Worm (Caenorhabditis elegans) whole organism, L1 larva: ENCODE data around the gene C14C10.10.

Experiments
- C04F5.9 ChIP-seq: sonication (generic microtip); optimal IDR thresholded peaks from 2 replicates; lab custom pipeline; 2016; ENCODE audit warnings: missing genetic modification characterization, missing compliant biosample characterization
- C16A3.4 ChIP-seq: fragments of 150-350 bp; optimal IDR thresholded peaks from 2 replicates; lab custom pipeline; 2014; ENCODE audit warnings: missing biosample characterization, missing genetic modification characterization
- C34B4.2 ChIP-seq: sonication (generic microtip); optimal IDR thresholded peaks from 2 replicates; lab custom pipeline; 2017; ENCODE audit warnings: mild to moderate bottlenecking, missing genetic modification characterization, missing compliant biosample characterization
- F16B12.6 ChIP-seq: fragments of 150-350 bp; optimal IDR thresholded peaks from 2 replicates; lab custom pipeline; 2014; ENCODE audit warnings: missing biosample characterization, missing genetic modification characterization
- Y116A8C.19 ChIP-seq: sonication (generic microtip); optimal IDR thresholded peaks from 2 replicates; lab custom pipeline; 2016; ENCODE audit warnings: missing compliant biosample characterization, missing genetic modification characterization, borderline replicate concordance
- alr-1 ChIP-seq: fragments of 200-800 bp; sonication (Bioruptor generic); optimal IDR thresholded peaks from 2 replicates; lab custom pipeline; 2018; ENCODE audit warnings: borderline replicate concordance, mild to moderate bottlenecking, missing genetic modification characterization, missing compliant biosample characterization
- aly-2 ChIP-seq: fragments of 150-350 bp; optimal IDR thresholded peaks from 2 replicates; lab custom pipeline; 2014; ENCODE audit warnings: missing biosample characterization, missing genetic modification characterization
- ceh-63 ChIP-seq: fragments of 200-800 bp; sonication (Bioruptor generic); optimal IDR thresholded peaks from 2 replicates; lab custom pipeline; 2018; ENCODE audit warnings: mild to moderate bottlenecking, missing genetic modification characterization, missing compliant biosample characterization
- ceh-88 ChIP-seq: fragments of 200-800 bp; sonication (Bioruptor generic); IDR thresholded peaks from 2 replicates; pipeline ENCODE4 v1.3.6; 2022; ENCODE audit warnings: missing genetic modification characterization, missing compliant biosample characterization
- ces-1 ChIP-seq: fragments of 150-350 bp; optimal IDR thresholded peaks from 2 replicates; lab custom pipeline; 2014; ENCODE audit warnings: missing biosample characterization, missing genetic modification reagents, missing genetic modification characterization
- dsc-1 ChIP-seq: sonication (generic microtip); optimal IDR thresholded peaks from 2 replicates; lab custom pipeline; 2016; ENCODE audit warnings: mild to moderate bottlenecking, missing genetic modification characterization, missing compliant biosample characterization
- efl-3 ChIP-seq: fragments of 200-800 bp; sonication (Bioruptor generic); optimal IDR thresholded peaks from 2 replicates; lab custom pipeline; 2018; ENCODE audit warnings: mild to moderate bottlenecking, missing genetic modification characterization, missing compliant biosample characterization
- egl-13 ChIP-seq: sonication (generic microtip); optimal IDR thresholded peaks from 2 replicates; lab custom pipeline; 2016; ENCODE audit warnings: missing genotype, missing genetic modification reagents, missing genetic modification characterization, missing compliant biosample characterization
- egl-27 ChIP-seq, 2 experiments: fragments of 150-350 bp in 1 of 2; sonication (generic microtip); optimal IDR thresholded peaks; 3 replicates each; lab custom pipeline; 2017 to 2018; ENCODE audit warnings: missing biosample characterization in 2 of 2, missing genetic modification characterization in 2 of 2, missing genetic modification reagents in 2 of 2
- elt-3 ChIP-seq, 6 experiments: fragments of 150-350 bp in 1 of 6; sonication (generic microtip); optimal IDR thresholded peaks; 2 replicates each; lab custom pipeline; 2017 to 2018; ENCODE audit warnings: missing biosample characterization in 6 of 6, missing genetic modification characterization in 6 of 6, inconsistent platforms in 1 of 6
- fkh-10 ChIP-seq: sonication (generic microtip); optimal IDR thresholded peaks from 2 replicates; lab custom pipeline; 2017; ENCODE audit warnings: missing biosample characterization, missing genetic modification reagents, missing genetic modification characterization
- fkh-4 ChIP-seq: sonication (generic microtip); optimal IDR thresholded peaks from 2 replicates; lab custom pipeline; 2016; ENCODE audit warnings: missing compliant biosample characterization, missing genetic modification characterization, borderline replicate concordance
- fkh-8 ChIP-seq: sonication (generic microtip); optimal IDR thresholded peaks from 2 replicates; lab custom pipeline; 2016; ENCODE audit warnings: mild to moderate bottlenecking, missing genetic modification characterization, missing compliant biosample characterization
- fos-1 ChIP-seq: fragments of 150-350 bp; optimal IDR thresholded peaks from 2 replicates; lab custom pipeline; 2014; ENCODE audit warnings: missing biosample characterization, missing genetic modification characterization
- hlh-17 ChIP-seq: fragments of 200-800 bp; sonication (Bioruptor generic); optimal IDR thresholded peaks from 2 replicates; lab custom pipeline; 2018; ENCODE audit warnings: missing genetic modification characterization, mild to moderate bottlenecking, missing compliant biosample characterization, moderate library complexity, borderline replicate concordance
- irx-1 ChIP-seq: sonication (generic microtip); optimal IDR thresholded peaks from 2 replicates; lab custom pipeline; 2016; ENCODE audit warnings: missing genetic modification characterization, missing compliant biosample characterization
- jun-1 ChIP-seq: fragments of 150-350 bp; optimal IDR thresholded peaks from 2 replicates; lab custom pipeline; 2014; ENCODE audit warnings: missing biosample characterization, missing genetic modification reagents, missing genetic modification characterization
- lin-15B ChIP-seq: fragments of 150-350 bp; sonication (generic microtip); optimal IDR thresholded peaks from 3 replicates; lab custom pipeline; 2014; ENCODE audit warnings: missing biosample characterization, missing genetic modification characterization
- lin-39 ChIP-seq: fragments of 150-350 bp; optimal IDR thresholded peaks from 2 replicates; lab custom pipeline; 2014; ENCODE audit warnings: missing biosample characterization, missing genetic modification reagents, missing genetic modification characterization
- lsy-2 ChIP-seq, 2 experiments: fragments of 150-350 bp; optimal IDR thresholded peaks; 2 replicates each; lab custom pipeline; 2014; ENCODE audit warnings: missing biosample characterization in 2 of 2, missing genetic modification characterization in 2 of 2
- mep-1 ChIP-seq: fragments of 150-350 bp; optimal IDR thresholded peaks from 2 replicates; lab custom pipeline; 2014; ENCODE audit warnings: missing biosample characterization, missing genetic modification characterization
- nhr-11 ChIP-seq: fragments of 150-350 bp; optimal IDR thresholded peaks from 2 replicates; lab custom pipeline; 2014; ENCODE audit warnings: missing biosample characterization, missing genetic modification characterization
- nhr-12 ChIP-seq: sonication (generic microtip); optimal IDR thresholded peaks from 2 replicates; lab custom pipeline; 2017; ENCODE audit warnings: missing biosample characterization, missing genetic modification characterization
- nhr-19 ChIP-seq: fragments of 200-800 bp; sonication (Bioruptor generic); conservative IDR thresholded peaks from 2 replicates; pipeline ENCODE4 v1.3.6; 2022; ENCODE audit warnings: missing genetic modification characterization, missing compliant biosample characterization
- nhr-20 ChIP-seq: sonication (generic microtip); optimal IDR thresholded peaks from 2 replicates; lab custom pipeline; 2016; ENCODE audit warnings: mild to moderate bottlenecking, missing genetic modification characterization, missing compliant biosample characterization
- nhr-47 ChIP-seq: sonication (generic microtip); optimal IDR thresholded peaks from 2 replicates; lab custom pipeline; 2016; ENCODE audit warnings: mild to moderate bottlenecking, missing genetic modification characterization, moderate library complexity, missing compliant biosample characterization
- nhr-76 ChIP-seq: sonication (generic microtip); optimal IDR thresholded peaks from 2 replicates; lab custom pipeline; 2017; ENCODE audit warnings: missing biosample characterization, missing genetic modification characterization
- nhr-77 ChIP-seq: fragments of 150-350 bp; optimal IDR thresholded peaks from 2 replicates; lab custom pipeline; 2014; ENCODE audit warnings: missing biosample characterization, missing genetic modification characterization
- nhr-84 ChIP-seq: sonication (generic microtip); optimal IDR thresholded peaks from 2 replicates; lab custom pipeline; 2017; ENCODE audit warnings: missing biosample characterization, missing genetic modification characterization
- nhr-90 ChIP-seq: sonication (generic microtip); optimal IDR thresholded peaks from 2 replicates; lab custom pipeline; 2016; ENCODE audit warnings: mild to moderate bottlenecking, missing genetic modification characterization, missing compliant biosample characterization; ENCODE audit not compliant: poor library complexity
- pag-3 ChIP-seq: sonication (generic microtip); optimal IDR thresholded peaks from 2 replicates; lab custom pipeline; 2017; ENCODE audit warnings: missing genetic modification characterization, mild to moderate bottlenecking, missing compliant biosample characterization, antibody characterized with exemption, borderline replicate concordance; ENCODE audit not compliant: insufficient read depth
- pax-3 ChIP-seq: fragments of 200-800 bp; sonication (Bioruptor generic); optimal IDR thresholded peaks from 2 replicates; lab custom pipeline; 2018; ENCODE audit warnings: mild to moderate bottlenecking, missing genetic modification characterization, moderate library complexity, missing compliant biosample characterization
- rnt-1 ChIP-seq: sonication (generic microtip); optimal IDR thresholded peaks from 2 replicates; lab custom pipeline; 2016; ENCODE audit warnings: mild to moderate bottlenecking, missing genetic modification characterization, moderate library complexity, missing compliant biosample characterization
- sptf-1 ChIP-seq: fragments of 150-350 bp; optimal IDR thresholded peaks from 2 replicates; lab custom pipeline; 2014; ENCODE audit warnings: missing biosample characterization, missing genetic modification characterization
- swsn-7 ChIP-seq: sonication (generic microtip); optimal IDR thresholded peaks from 2 replicates; lab custom pipeline; 2016; ENCODE audit warnings: missing genetic modification characterization, missing compliant biosample characterization
- tlp-1 ChIP-seq: fragments of 150-350 bp; optimal IDR thresholded peaks from 2 replicates; lab custom pipeline; 2014; ENCODE audit warnings: missing biosample characterization, missing genetic modification characterization
- unc-130 ChIP-seq: fragments of 150-350 bp; optimal IDR thresholded peaks from 2 replicates; lab custom pipeline; 2017; ENCODE audit warnings: missing biosample characterization, missing genetic modification characterization, inconsistent platforms
- unc-30 ChIP-seq: sonication (generic microtip); optimal IDR thresholded peaks from 2 replicates; lab custom pipeline; 2017; ENCODE audit warnings: missing biosample characterization, missing genetic modification characterization
- unc-86 ChIP-seq: sonication (generic microtip); optimal IDR thresholded peaks from 2 replicates; lab custom pipeline; 2016; ENCODE audit warnings: missing genetic modification characterization, missing compliant biosample characterization
- unc-98 ChIP-seq: fragments of 200-800 bp; sonication (Bioruptor generic); IDR thresholded peaks from 2 replicates; pipeline ENCODE4 v1.3.6; 2022; ENCODE audit warnings: missing genetic modification characterization, missing compliant biosample characterization
- vab-15 ChIP-seq: sonication (generic microtip); optimal IDR thresholded peaks from 2 replicates; lab custom pipeline; 2017; ENCODE audit warnings: missing genotype, mild to moderate bottlenecking, missing genetic modification characterization, missing compliant biosample characterization
- xbp-1 ChIP-seq: sonication (generic microtip); optimal IDR thresholded peaks from 2 replicates; lab custom pipeline; 2016; ENCODE audit warnings: missing genetic modification characterization, missing compliant biosample characterization
- zip-4 ChIP-seq: fragments of 200-800 bp; sonication (Bioruptor generic); optimal IDR thresholded peaks from 2 replicates; lab custom pipeline; 2018; ENCODE audit warnings: mild to moderate bottlenecking, missing genetic modification characterization, moderate library complexity, missing compliant biosample characterization
- ztf-11 ChIP-seq, 2 experiments: sonication (generic microtip); optimal IDR thresholded peaks; 2 replicates each; lab custom pipeline; 2016 to 2017; ENCODE audit warnings: missing genetic modification characterization in 2 of 2, missing biosample characterization in 1 of 2, missing compliant biosample characterization in 1 of 2
- ztf-4 ChIP-seq: fragments of 150-350 bp; optimal IDR thresholded peaks from 2 replicates; lab custom pipeline; 2014; ENCODE audit warnings: missing biosample characterization, missing genetic modification characterization

Gene C14C10.10

ce11 chrV:12637238-12637690 is 38.3 kb upstream of the C14C10.10 start, which contains the start of gene F56H9.2 (continued):
- TF ChIP-seq dsc-1 (tag; lab: Kevin White, UChicago) (peak; percentile 82), unc-130 (peak; percentile 94), C34B4.2 (tag; lab: Kevin White, UChicago) (no peak), lin-15B (tag; lab: Kevin White, UChicago) (no peak), unc-30 (no peak), xbp-1 (tag; lab: Kevin White, UChicago) (peak; percentile 61), C16A3.4 (tag; lab: Kevin White, UChicago) (peak; percentile 41), swsn-7 (tag; lab: Kevin White, UChicago) (peak; percentile 74), efl-3 (GFP tag; lab: Kevin White, UChicago) (no peak), sptf-1 (tag; lab: Kevin White, UChicago) (no peak), elt-3 (tag; optimal IDR thresholded peaks at IDR 0.05; lab: Kevin White, UChicago) (peak in 3 of 6 experiments; percentile 68 to 92 (median 70)), fkh-10 (GFP tag; lab: Kevin White, UChicago) (no peak), nhr-47 (tag; lab: Kevin White, UChicago) (peak; percentile 70), unc-98 (GFP tag; lab: Robert Waterston, UW) (no peak), egl-27 (tag; optimal IDR thresholded peaks at IDR 0.05; lab: Kevin White, UChicago) (peak; percentile 66 to 72), lsy-2 (tag; optimal IDR thresholded peaks at IDR 0.05; lab: Kevin White, UChicago) (peak; percentile 53 to 77), egl-13 (no peak), hlh-17 (GFP tag; lab: Kevin White, UChicago) (no peak), F16B12.6 (tag; lab: Kevin White, UChicago) (no peak), lin-39 (tag; lab: Kevin White, UChicago) (peak; percentile 10), vab-15 (tag; lab: Kevin White, UChicago) (no peak), nhr-12 (no peak), unc-86 (tag; lab: Kevin White, UChicago) (peak; percentile 46), irx-1 (tag; lab: Kevin White, UChicago) (peak; percentile 59), aly-2 (tag; lab: Kevin White, UChicago) (no peak), C04F5.9 (tag; lab: Kevin White, UChicago) (no peak), alr-1 (tag; lab: Kevin White, UChicago) (no peak), fos-1 (peak; percentile 13), pag-3 (no peak), pax-3 (tag; lab: Kevin White, UChicago) (peak; percentile 83), ceh-63 (GFP tag; lab: Kevin White, UChicago) (no peak), nhr-19 (GFP tag; lab: Robert Waterston, UW) (peak; percentile 94), ceh-88 (GFP tag; lab: Robert Waterston, UW) (no peak), ces-1 (GFP tag; lab: Kevin White, UChicago) (no peak), mep-1 (tag; lab: Kevin White, UChicago) (peak; percentile 72), nhr-90 (tag; lab: Kevin White, UChicago) (peak; percentile 81), tlp-1 (tag; lab: Kevin White, UChicago) (no peak)

ce11 chrV:12636248-12636647 is 37.3 kb upstream of the C14C10.10 start:
- no peak for TF ChIP-seq zip-4 (GFP tag; lab: Kevin White, UChicago)
- TF ChIP-seq lsy-2 (tag; optimal IDR thresholded peaks at IDR 0.05; lab: Kevin White, UChicago) = peak; percentile 22 to 49
- TF ChIP-seq fkh-8 (tag; lab: Kevin White, UChicago) = no peak
- TF ChIP-seq C34B4.2 (tag; lab: Kevin White, UChicago) = no peak
- peak; percentile 23 for TF ChIP-seq C16A3.4 (tag; lab: Kevin White, UChicago)
- TF ChIP-seq aly-2 (tag; lab: Kevin White, UChicago) = no peak
- no peak for TF ChIP-seq alr-1 (tag; lab: Kevin White, UChicago)
- TF ChIP-seq fkh-4 (tag; lab: Kevin White, UChicago) = peak; percentile 78
- peak; percentile 82 for TF ChIP-seq nhr-20 (tag; lab: Kevin White, UChicago)
- peak; percentile 54 for TF ChIP-seq lin-39 (tag; lab: Kevin White, UChicago)
- no peak for TF ChIP-seq jun-1
- no peak for TF ChIP-seq nhr-76 (tag; lab: Kevin White, UChicago)
- TF ChIP-seq swsn-7 (tag; lab: Kevin White, UChicago) = peak; percentile 27
- TF ChIP-seq rnt-1 = peak; percentile 88
- no peak for TF ChIP-seq nhr-77
- TF ChIP-seq dsc-1 (tag; lab: Kevin White, UChicago) = peak; percentile 93
- TF ChIP-seq ztf-11 (tag; optimal IDR thresholded peaks at IDR 0.05; lab: Kevin White, UChicago) = no peak
- no peak for TF ChIP-seq ztf-4 (tag; lab: Kevin White, UChicago)
- no peak for TF ChIP-seq nhr-11 (tag; lab: Kevin White, UChicago)
- TF ChIP-seq pax-3 (tag; lab: Kevin White, UChicago) = no peak
- peak in 2 of 6 experiments; percentile 13 to 39 for TF ChIP-seq elt-3 (tag; optimal IDR thresholded peaks at IDR 0.05; lab: Kevin White, UChicago)
- TF ChIP-seq Y116A8C.19 (tag; lab: Kevin White, UChicago) = no peak
- TF ChIP-seq nhr-47 (tag; lab: Kevin White, UChicago) = peak; percentile 12
- no peak for TF ChIP-seq nhr-84 (tag; lab: Kevin White, UChicago)
